Worm (Caenorhabditis elegans): ENCODE data around the gene epac-1.
A peak's percentile ranks its signal among the peaks of the same experiment; 100 is the strongest.

epac-1 gene

ce11 chrIII:10244013-10244412 lies 55.0 kb downstream of the epac-1 start:
- TF ChIP-seq aha-1 (tag) (peak; percentile 95), ztf-11 (tag; optimal IDR thresholded peaks at IDR 0.05) (no peak), lin-39 (tag; optimal IDR thresholded peaks at IDR 0.05) (no peak), T26A8.4 (GFP tag; IDR thresholded peaks at IDR 0.05) (no peak), ces-1 (GFP tag; optimal IDR thresholded peaks at IDR 0.05) (no peak), ceh-32 (tag; optimal IDR thresholded peaks at IDR 0.05; ENCODE audit: poor library complexity) (no peak), nhr-102 (tag; optimal IDR thresholded peaks at IDR 0.05) (no peak), lim-7 (GFP tag; IDR thresholded peaks at IDR 0.05) (no peak), Y105C5A.15 (GFP tag; IDR thresholded peaks at IDR 0.05) (no peak)
